Fruit fly (Drosophila melanogaster) whole organism, prepupa: ENCODE measurements around the gene CG6277.
A peak's percentile ranks its signal among the peaks of the same experiment; 100 is the strongest.

Experiments used
- CG32006 ChIP-seq: fragments of 200-800 bp; sonication (Bioruptor generic); optimal IDR thresholded peaks from 3 replicates; lab custom pipeline; 2017; ENCODE audit warnings: missing biosample characterization, mild to moderate bottlenecking, missing genetic modification characterization
- CG8119 ChIP-seq: fragments of 200-800 bp; sonication (Bioruptor generic); IDR thresholded peaks from 3 replicates; pipeline ENCODE4 v1.3.6; 2022; ENCODE audit warnings: missing biosample characterization, missing genetic modification characterization
- dsx ChIP-seq: fragments of 200-800 bp; optimal IDR thresholded peaks from 3 replicates; lab custom pipeline; 2019; ENCODE audit warnings: missing biosample characterization, mild to moderate bottlenecking, missing genetic modification characterization, moderate library complexity; ENCODE audit not compliant: poor library complexity, severe bottlenecking
- esn ChIP-seq: fragments of 200-800 bp; sonication (Bioruptor generic); optimal IDR thresholded peaks from 2 replicates; lab custom pipeline; 2016; ENCODE audit warnings: missing biosample characterization, mild to moderate bottlenecking, missing genetic modification characterization, moderate library complexity

DNA sequence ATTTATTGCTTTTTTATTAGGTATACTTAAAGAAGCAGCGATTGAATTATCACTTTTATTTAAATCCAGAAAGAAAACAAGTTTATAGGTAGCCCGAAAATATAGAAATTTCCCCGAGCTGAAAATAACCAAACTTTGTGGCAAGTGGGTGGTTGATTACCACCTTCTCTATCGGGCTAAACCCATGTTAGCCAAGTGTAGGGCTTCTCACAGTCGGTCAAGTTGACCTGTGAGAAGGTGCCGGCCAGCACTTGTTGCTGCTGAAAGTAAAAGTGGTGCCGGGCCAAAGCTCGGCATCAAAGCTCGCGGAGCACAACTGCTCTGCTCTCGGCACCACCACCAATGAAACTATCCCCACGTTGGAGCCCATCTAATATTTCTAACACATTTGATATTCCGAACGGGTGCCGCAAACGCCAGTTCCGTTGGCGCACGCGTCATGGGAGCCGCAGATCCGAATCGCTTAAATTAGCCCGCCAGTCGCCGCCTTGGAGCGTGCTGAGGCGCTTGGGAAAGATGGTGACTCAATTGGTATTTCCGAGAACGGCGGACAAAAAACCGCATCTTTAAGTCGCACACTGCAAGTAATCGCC is 48.0 kb upstream of the CG6277 start:
- TF ChIP-seq esn (GFP tag; lab: Kevin White, UChicago) (no peak), CG32006 (GFP tag; lab: Kevin White, UChicago) (peak; percentile 0), CG8119 (GFP tag; lab: Robert Waterston, UW) (no peak), dsx (GFP tag; lab: Kevin White, UChicago) (no peak)
